Worm (Caenorhabditis elegans): ENCODE data around the gene dmsr-9.

dmsr-9 gene

ce11 chrV:6823432-6823831, 24.0 kb upstream of the dmsr-9 start:
- TF ChIP-seq mab-5 (tag; optimal IDR thresholded peaks at IDR 0.05) (no peak), blmp-1 (tag; optimal IDR thresholded peaks at IDR 0.05) (no peak), mls-2 (tag; optimal IDR thresholded peaks at IDR 0.05) (no peak), ceh-43 (GFP tag; optimal IDR thresholded peaks at IDR 0.05) (no peak), flh-1 (GFP tag; optimal IDR thresholded peaks at IDR 0.05) (no peak), nhr-12 (tag; optimal IDR thresholded peaks at IDR 0.05) (no peak), hlh-1 (tag; optimal IDR thresholded peaks at IDR 0.05) (no peak), pha-4 (tag; optimal IDR thresholded peaks at IDR 0.05) (no peak), ceh-83 (GFP tag; optimal IDR thresholded peaks at IDR 0.05) (no peak), nhr-76 (tag; optimal IDR thresholded peaks at IDR 0.05) (no peak), tbx-8 (GFP tag; optimal IDR thresholded peaks at IDR 0.05) (no peak), sem-2 (GFP tag; optimal IDR thresholded peaks at IDR 0.05) (no peak), nhr-2 (tag; optimal IDR thresholded peaks at IDR 0.05) (no peak), nhr-28 (tag; optimal IDR thresholded peaks at IDR 0.05) (no peak), mep-1 (tag; optimal IDR thresholded peaks at IDR 0.05) (no peak), lin-13 (tag; optimal IDR thresholded peaks at IDR 0.05) (no peak), unc-120 (tag; optimal IDR thresholded peaks at IDR 0.05; ENCODE audit: poor library complexity, severe bottlenecking) (no peak), zip-8 (tag; optimal IDR thresholded peaks at IDR 0.05) (no peak), cnd-1 (tag; optimal IDR thresholded peaks at IDR 0.05) (no peak), bed-3 (GFP tag; optimal IDR thresholded peaks at IDR 0.05) (no peak)

- TF ChIP-seq ces-1 (GFP tag; optimal IDR thresholded peaks at IDR 0.05) (no peak), sem-2 (GFP tag; optimal IDR thresholded peaks at IDR 0.05) (no peak), elt-3 (tag; optimal IDR thresholded peaks at IDR 0.05) (no peak), lsy-2 (tag; optimal IDR thresholded peaks at IDR 0.05) (no peak), snpc-4 (tag; optimal IDR thresholded peaks at IDR 0.05) (no peak), nhr-76 (tag; optimal IDR thresholded peaks at IDR 0.05) (no peak), ceh-43 (GFP tag; optimal IDR thresholded peaks at IDR 0.05) (no peak), cnd-1 (tag; optimal IDR thresholded peaks at IDR 0.05) (no peak), hlh-1 (tag; optimal IDR thresholded peaks at IDR 0.05) (no peak)
These were observed 22.0 kb upstream of the dmsr-9 start, which contains the start of gene T15B7.8 for ce11 chrV:6821509-6821908. TSS of gene T15B7.8 (plus strand) at chrV:6821809.

- TF ChIP-seq snpc-4 (tag; optimal IDR thresholded peaks at IDR 0.05), result no peak
These were observed 20.3 kb upstream of the dmsr-9 start, which contains the start of gene dmsr-13 for ce11 chrV:6819812-6820211. TSS of gene dmsr-13 (minus strand) at chrV:6819912.

ce11 chrV:6817184-6817583, 17.7 kb upstream of the dmsr-9 start, which contains the start of gene dmsr-14:
TSS of gene dmsr-14 (minus strand) at chrV:6817284.
- TF ChIP-seq nhr-237 (tag; optimal IDR thresholded peaks at IDR 0.05), result no peak
- no peak for TF ChIP-seq unc-120 (tag; optimal IDR thresholded peaks at IDR 0.05; ENCODE audit: poor library complexity, severe bottlenecking)
- no peak for TF ChIP-seq unc-62 (GFP tag; optimal IDR thresholded peaks at IDR 0.05)
- TF ChIP-seq ces-1 (GFP tag; optimal IDR thresholded peaks at IDR 0.05), result no peak
- TF ChIP-seq blmp-1 (tag; optimal IDR thresholded peaks at IDR 0.05), result no peak
- no peak for TF ChIP-seq elt-3 (tag; optimal IDR thresholded peaks at IDR 0.05)
- TF ChIP-seq tbx-8 (GFP tag; optimal IDR thresholded peaks at IDR 0.05), result no peak
- TF ChIP-seq ztf-11 (tag; optimal IDR thresholded peaks at IDR 0.05), result no peak
- TF ChIP-seq bed-3 (GFP tag; optimal IDR thresholded peaks at IDR 0.05), result no peak
- TF ChIP-seq M03D4.4 (tag; optimal IDR thresholded peaks at IDR 0.05), result no peak
- no peak for TF ChIP-seq sem-2 (GFP tag; optimal IDR thresholded peaks at IDR 0.05)

ce11 chrV:6813862-6814261, 14.4 kb upstream of the dmsr-9 start:
- TF ChIP-seq sem-2 (GFP tag; optimal IDR thresholded peaks at IDR 0.05) (no peak), drap-1 (GFP tag; optimal IDR thresholded peaks at IDR 0.05) (no peak), zip-8 (tag; optimal IDR thresholded peaks at IDR 0.05) (no peak), flh-1 (GFP tag; optimal IDR thresholded peaks at IDR 0.05) (no peak), lsy-2 (tag; optimal IDR thresholded peaks at IDR 0.05) (no peak), lin-32 (GFP tag; optimal IDR thresholded peaks at IDR 0.05) (no peak), nhr-12 (tag; optimal IDR thresholded peaks at IDR 0.05) (no peak), ceh-43 (GFP tag; optimal IDR thresholded peaks at IDR 0.05) (no peak), mep-1 (tag; optimal IDR thresholded peaks at IDR 0.05) (no peak)

- TF ChIP-seq sptf-1 (tag; optimal IDR thresholded peaks at IDR 0.05) (no peak), ztf-11 (tag; optimal IDR thresholded peaks at IDR 0.05) (no peak), ceh-83 (GFP tag; optimal IDR thresholded peaks at IDR 0.05) (no peak)
These were observed 12.4 kb upstream of the dmsr-9 start for ce11 chrV:6811863-6812262.
